Worm (Caenorhabditis elegans): ENCODE measurements around the gene R02F11.1.

The R02F11.1 gene

ce11 chrV:4777388-4777986, 23.4 kb upstream of the R02F11.1 start, which contains the start of gene C18G1.1:
Gene C18G1.1, plus strand, starts transcription at chrV:4777960.
- TF ChIP-seq unc-120 (tag; optimal IDR thresholded peaks at IDR 0.05; ENCODE audit: poor library complexity, severe bottlenecking) = peak; percentile 26
- no peak for TF ChIP-seq sptf-1 (tag; optimal IDR thresholded peaks at IDR 0.05)
- no peak for TF ChIP-seq elt-3 (tag; optimal IDR thresholded peaks at IDR 0.05)
- TF ChIP-seq ceh-39 (tag; optimal IDR thresholded peaks at IDR 0.05) = no peak
- TF ChIP-seq hlh-1 (tag; optimal IDR thresholded peaks at IDR 0.05) = peak; percentile 89
- no peak for TF ChIP-seq bed-3 (GFP tag; optimal IDR thresholded peaks at IDR 0.05)
- TF ChIP-seq blmp-1 (tag; optimal IDR thresholded peaks at IDR 0.05) = no peak
- no peak for TF ChIP-seq mls-2 (tag; optimal IDR thresholded peaks at IDR 0.05)
- TF ChIP-seq flh-1 (GFP tag; optimal IDR thresholded peaks at IDR 0.05) = no peak
- TF ChIP-seq mep-1 (tag; optimal IDR thresholded peaks at IDR 0.05) = no peak
- no peak for TF ChIP-seq ceh-83 (GFP tag; optimal IDR thresholded peaks at IDR 0.05)
- TF ChIP-seq lin-32 (GFP tag; optimal IDR thresholded peaks at IDR 0.05) = no peak
- no peak for TF ChIP-seq zip-8 (tag; optimal IDR thresholded peaks at IDR 0.05)
- TF ChIP-seq unc-62 (GFP tag; optimal IDR thresholded peaks at IDR 0.05) = peak; percentile 99
- TF ChIP-seq nhr-28 (tag; optimal IDR thresholded peaks at IDR 0.05) = no peak
- TF ChIP-seq M03D4.4 (tag; optimal IDR thresholded peaks at IDR 0.05) = no peak
- no peak for TF ChIP-seq tbx-8 (GFP tag; optimal IDR thresholded peaks at IDR 0.05)

DNA sequence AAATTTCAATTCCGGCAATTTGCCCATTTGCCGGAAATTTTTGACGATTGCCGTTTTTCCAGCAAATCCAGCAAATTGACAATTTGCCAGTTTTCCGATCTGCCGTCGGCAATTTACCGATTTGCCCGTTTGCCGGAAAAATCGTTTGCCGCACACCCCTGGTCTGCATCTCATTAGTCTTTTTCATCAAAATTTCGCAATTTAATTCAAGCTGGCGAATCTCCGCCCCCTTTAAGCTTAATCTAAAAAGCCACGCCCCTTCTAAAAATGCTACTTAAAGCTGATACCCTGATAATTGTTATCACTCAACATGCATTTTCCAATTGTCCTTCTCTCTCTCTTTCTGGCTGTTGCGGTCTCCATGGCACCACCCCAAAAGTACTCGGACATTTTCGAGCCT, 17.6 kb upstream of the R02F11.1 start, which contains the start of gene Y60C6A.1:
Gene Y60C6A.1, plus strand, starts transcription at position 301 of the 400 bp plus-strand sequence.
- TF ChIP-seq unc-120 (tag; optimal IDR thresholded peaks at IDR 0.05; ENCODE audit: poor library complexity, severe bottlenecking) = no peak
- no peak for TF ChIP-seq mls-2 (tag; optimal IDR thresholded peaks at IDR 0.05)
- no peak for TF ChIP-seq blmp-1 (tag; optimal IDR thresholded peaks at IDR 0.05)
- TF ChIP-seq drap-1 (GFP tag; optimal IDR thresholded peaks at IDR 0.05) = no peak
- no peak for TF ChIP-seq unc-39 (tag; optimal IDR thresholded peaks at IDR 0.05)
- TF ChIP-seq nhr-76 (tag; optimal IDR thresholded peaks at IDR 0.05) = no peak
- no peak for TF ChIP-seq elt-3 (tag; optimal IDR thresholded peaks at IDR 0.05)
- no peak for TF ChIP-seq nhr-28 (tag; optimal IDR thresholded peaks at IDR 0.05)
- TF ChIP-seq flh-1 (GFP tag; optimal IDR thresholded peaks at IDR 0.05) = no peak
- TF ChIP-seq snpc-4 (tag; optimal IDR thresholded peaks at IDR 0.05) = no peak
- no peak for TF ChIP-seq sem-2 (GFP tag; optimal IDR thresholded peaks at IDR 0.05)
- no peak for TF ChIP-seq M03D4.4 (tag; optimal IDR thresholded peaks at IDR 0.05)
- TF ChIP-seq ceh-43 (GFP tag; optimal IDR thresholded peaks at IDR 0.05) = no peak
- TF ChIP-seq ceh-83 (GFP tag; optimal IDR thresholded peaks at IDR 0.05) = no peak
- TF ChIP-seq lsy-2 (tag; optimal IDR thresholded peaks at IDR 0.05) = no peak
- TF ChIP-seq hlh-1 (tag; optimal IDR thresholded peaks at IDR 0.05) = no peak
- no peak for TF ChIP-seq lin-32 (GFP tag; optimal IDR thresholded peaks at IDR 0.05)
- TF ChIP-seq lin-13 (tag; optimal IDR thresholded peaks at IDR 0.05) = no peak
- no peak for TF ChIP-seq elt-1 (tag; optimal IDR thresholded peaks at IDR 0.05; ENCODE audit: borderline replicate concordance, insufficient read depth)
- TF ChIP-seq zip-8 (tag; optimal IDR thresholded peaks at IDR 0.05) = no peak

DNA sequence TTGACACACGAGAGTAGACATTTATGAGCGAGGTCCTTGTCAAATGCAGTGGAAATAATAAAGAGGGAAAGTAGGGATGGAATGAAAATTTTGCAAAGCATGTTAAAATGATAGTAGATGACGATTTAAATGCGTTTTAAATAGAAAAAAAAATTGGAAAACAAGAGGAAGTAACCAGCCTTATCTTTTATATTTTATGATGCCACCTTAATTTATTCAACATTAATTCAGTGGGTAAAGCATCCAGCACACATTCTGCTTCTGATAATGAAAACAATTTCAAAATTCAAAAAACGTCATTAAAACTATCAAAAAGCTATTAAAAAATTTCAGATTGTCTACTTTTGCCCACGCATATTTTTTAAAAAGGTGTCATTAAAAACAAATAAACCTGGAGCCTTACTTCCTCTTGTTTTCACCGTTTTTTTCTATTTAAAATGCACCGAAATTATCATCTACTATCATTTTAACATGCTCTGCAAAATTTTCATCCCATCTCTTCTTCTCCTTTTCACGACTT, 15.5 kb upstream of the R02F11.1 start, which contains the start of the genes Y60C6A.2 and Y60C6A.3:
Gene Y60C6A.2, minus strand, starts transcription at position 101 of the 520 bp plus-strand sequence.
Gene Y60C6A.3, plus strand, starts transcription at position 470 of the 520 bp plus-strand sequence.
- TF ChIP-seq nhr-76 (tag; optimal IDR thresholded peaks at IDR 0.05) (no peak), pha-4 (tag; optimal IDR thresholded peaks at IDR 0.05) (no peak), unc-39 (tag; optimal IDR thresholded peaks at IDR 0.05) (no peak), snpc-4 (tag; optimal IDR thresholded peaks at IDR 0.05) (no peak), sptf-1 (tag; optimal IDR thresholded peaks at IDR 0.05) (no peak), lsy-2 (tag; optimal IDR thresholded peaks at IDR 0.05) (no peak)

DNA sequence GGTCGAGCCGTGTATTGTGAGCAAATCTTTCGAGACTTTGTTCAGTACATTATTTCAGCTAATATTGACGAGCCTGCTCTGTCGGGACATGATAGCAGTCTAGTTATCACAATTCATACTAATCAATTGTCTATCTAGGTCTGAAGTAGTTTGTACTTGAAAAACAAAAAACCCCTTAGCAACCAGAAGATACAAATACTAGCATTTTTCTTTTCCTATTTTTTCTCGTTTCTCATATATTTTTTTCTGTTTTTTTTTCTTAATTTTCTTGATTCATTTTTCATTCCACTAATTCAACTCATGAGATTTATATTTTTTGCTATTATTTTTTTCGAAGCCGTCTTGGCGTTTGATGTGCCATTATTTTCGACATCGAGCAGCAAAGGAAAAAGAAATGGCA, 13.7 kb upstream of the R02F11.1 start, which contains the start of gene R02F11.9:
Gene R02F11.9, plus strand, starts transcription at position 301 of the 400 bp plus-strand sequence.
- TF ChIP-seq unc-120 (tag; optimal IDR thresholded peaks at IDR 0.05; ENCODE audit: poor library complexity, severe bottlenecking) = no peak
- no peak for TF ChIP-seq elt-1 (tag; optimal IDR thresholded peaks at IDR 0.05; ENCODE audit: borderline replicate concordance, insufficient read depth)
- TF ChIP-seq cnd-1 (tag; optimal IDR thresholded peaks at IDR 0.05) = no peak
- no peak for TF ChIP-seq ceh-43 (GFP tag; optimal IDR thresholded peaks at IDR 0.05)
- no peak for TF ChIP-seq nhr-28 (tag; optimal IDR thresholded peaks at IDR 0.05)
- no peak for TF ChIP-seq elt-3 (tag; optimal IDR thresholded peaks at IDR 0.05)
- TF ChIP-seq blmp-1 (tag; optimal IDR thresholded peaks at IDR 0.05) = no peak
- TF ChIP-seq drap-1 (GFP tag; optimal IDR thresholded peaks at IDR 0.05) = no peak

- TF ChIP-seq nhr-12 (tag; optimal IDR thresholded peaks at IDR 0.05) = no peak
- TF ChIP-seq elt-3 (tag; optimal IDR thresholded peaks at IDR 0.05) = no peak
- no peak for TF ChIP-seq unc-62 (GFP tag; optimal IDR thresholded peaks at IDR 0.05)
- TF ChIP-seq lin-13 (tag; optimal IDR thresholded peaks at IDR 0.05) = no peak
- no peak for TF ChIP-seq nhr-2 (tag; optimal IDR thresholded peaks at IDR 0.05)
- TF ChIP-seq sptf-1 (tag; optimal IDR thresholded peaks at IDR 0.05) = no peak
These were observed 13.1 kb upstream of the R02F11.1 start for ce11 chrV:4787836-4788235.
